Worm (Caenorhabditis elegans): ENCODE results near the gene ZK652.8.
A peak's percentile ranks its signal among the peaks of the same experiment; 100 is the strongest.

Gene ZK652.8

ce11 chrIII:7865238-7865761, 21.9 kb upstream of the ZK652.8 start, which contains the start of gene slc-17.3:
TSS of gene slc-17.3 (minus strand) at chrIII:7865288.
- no peak for TF ChIP-seq mls-2 (tag; optimal IDR thresholded peaks at IDR 0.05)
- no peak for TF ChIP-seq unc-120 (tag; optimal IDR thresholded peaks at IDR 0.05; ENCODE audit: poor library complexity, severe bottlenecking)
- TF ChIP-seq ceh-43 (GFP tag; optimal IDR thresholded peaks at IDR 0.05), result no peak
- TF ChIP-seq ztf-11 (tag; optimal IDR thresholded peaks at IDR 0.05), result no peak
- no peak for TF ChIP-seq sptf-1 (tag; optimal IDR thresholded peaks at IDR 0.05)
- TF ChIP-seq ham-2 (GFP tag; optimal IDR thresholded peaks at IDR 0.05), result no peak
- TF ChIP-seq nhr-28 (tag; optimal IDR thresholded peaks at IDR 0.05), result no peak

- TF ChIP-seq elt-3 (tag; optimal IDR thresholded peaks at IDR 0.05) (no peak), lin-13 (tag; optimal IDR thresholded peaks at IDR 0.05) (no peak), lsy-2 (tag; optimal IDR thresholded peaks at IDR 0.05) (no peak), unc-120 (tag; optimal IDR thresholded peaks at IDR 0.05; ENCODE audit: poor library complexity, severe bottlenecking) (no peak), unc-62 (GFP tag; optimal IDR thresholded peaks at IDR 0.05) (no peak), mls-2 (tag; optimal IDR thresholded peaks at IDR 0.05) (no peak), flh-1 (GFP tag; optimal IDR thresholded peaks at IDR 0.05) (no peak), hlh-1 (tag; optimal IDR thresholded peaks at IDR 0.05) (no peak), bed-3 (GFP tag; optimal IDR thresholded peaks at IDR 0.05) (no peak), nhr-237 (tag; optimal IDR thresholded peaks at IDR 0.05) (no peak), nhr-12 (tag; optimal IDR thresholded peaks at IDR 0.05) (no peak), ces-1 (GFP tag; optimal IDR thresholded peaks at IDR 0.05) (no peak), mab-5 (tag; optimal IDR thresholded peaks at IDR 0.05) (no peak), tbx-8 (GFP tag; optimal IDR thresholded peaks at IDR 0.05) (no peak)
Measured at ce11 chrIII:7861535-7862120, 18.2 kb upstream of the ZK652.8 start, which contains the start of gene snr-5. TSS of gene snr-5 (plus strand) at chrIII:7862070.

ce11 chrIII:7860885-7861284, 17.4 kb upstream of the ZK652.8 start, which contains the start of gene cuc-1:
TSS of gene cuc-1 (minus strand) at chrIII:7860985.
- TF ChIP-seq zip-8 (tag; optimal IDR thresholded peaks at IDR 0.05), result peak; percentile 36
- no peak for TF ChIP-seq mep-1 (tag; optimal IDR thresholded peaks at IDR 0.05)

- TF ChIP-seq tbx-8 (GFP tag; optimal IDR thresholded peaks at IDR 0.05) (no peak), flh-1 (GFP tag; optimal IDR thresholded peaks at IDR 0.05) (no peak), elt-3 (tag; optimal IDR thresholded peaks at IDR 0.05) (no peak), bed-3 (GFP tag; optimal IDR thresholded peaks at IDR 0.05) (no peak), unc-39 (tag; optimal IDR thresholded peaks at IDR 0.05) (no peak), ceh-43 (GFP tag; optimal IDR thresholded peaks at IDR 0.05) (no peak), lsy-2 (tag; optimal IDR thresholded peaks at IDR 0.05) (no peak), nhr-12 (tag; optimal IDR thresholded peaks at IDR 0.05) (no peak), snpc-4 (tag; optimal IDR thresholded peaks at IDR 0.05) (no peak)
Measured at ce11 chrIII:7859313-7859712, 15.9 kb upstream of the ZK652.8 start, which contains the start of gene tomm-7. TSS of gene tomm-7 (plus strand) at chrIII:7859613.

ce11 chrIII:7858407-7859029, 15.1 kb upstream of the ZK652.8 start, which contains the start of the genes coq-5 and ufm-1:
TSS of gene coq-5 (minus strand) at chrIII:7858457.
TSS of gene ufm-1 (plus strand) at chrIII:7858979.
- TF ChIP-seq zip-8 (tag; optimal IDR thresholded peaks at IDR 0.05) (no peak), ces-1 (GFP tag; optimal IDR thresholded peaks at IDR 0.05) (peak; percentile 10), ztf-11 (tag; optimal IDR thresholded peaks at IDR 0.05) (no peak)

- no peak for TF ChIP-seq ceh-43 (GFP tag; optimal IDR thresholded peaks at IDR 0.05)
- no peak for TF ChIP-seq bed-3 (GFP tag; optimal IDR thresholded peaks at IDR 0.05)
- no peak for TF ChIP-seq mab-5 (tag; optimal IDR thresholded peaks at IDR 0.05)
- TF ChIP-seq unc-120 (tag; optimal IDR thresholded peaks at IDR 0.05; ENCODE audit: poor library complexity, severe bottlenecking), result no peak
- TF ChIP-seq zip-8 (tag; optimal IDR thresholded peaks at IDR 0.05), result no peak
- TF ChIP-seq hlh-1 (tag; optimal IDR thresholded peaks at IDR 0.05), result no peak
- no peak for TF ChIP-seq sptf-1 (tag; optimal IDR thresholded peaks at IDR 0.05)
- no peak for TF ChIP-seq nhr-28 (tag; optimal IDR thresholded peaks at IDR 0.05)
- TF ChIP-seq unc-39 (tag; optimal IDR thresholded peaks at IDR 0.05), result no peak
- no peak for TF ChIP-seq M03D4.4 (tag; optimal IDR thresholded peaks at IDR 0.05)
- no peak for TF ChIP-seq snpc-4 (tag; optimal IDR thresholded peaks at IDR 0.05)
- TF ChIP-seq mls-2 (tag; optimal IDR thresholded peaks at IDR 0.05), result no peak
- no peak for TF ChIP-seq ham-2 (GFP tag; optimal IDR thresholded peaks at IDR 0.05)
Measured at ce11 chrIII:7857142-7857541, 13.7 kb upstream of the ZK652.8 start, which contains the start of gene tag-307. TSS of gene tag-307 (minus strand) at chrIII:7857242.
